Worm (Caenorhabditis elegans) whole organism, L4/young adult: Measurements from ENCODE around the gene F10C2.7.

ENCODE experiments used
- W03F9.2 ChIP-seq: fragments of 150-350 bp; optimal IDR thresholded peaks from 2 replicates; lab custom pipeline; 2014; ENCODE audit warnings: missing biosample characterization, missing genetic modification characterization
- dao-5 ChIP-seq: sonication (generic microtip); optimal IDR thresholded peaks from 2 replicates; lab custom pipeline; 2016; ENCODE audit warnings: missing genotype, missing genetic modification characterization, moderate library complexity, missing compliant biosample characterization
- him-1 ChIP-seq: sonication (generic microtip); optimal IDR thresholded peaks from 2 replicates; lab custom pipeline; 2016; ENCODE audit warnings: missing genotype, missing genetic modification reagents, missing genetic modification characterization, missing compliant biosample characterization

DNA sequence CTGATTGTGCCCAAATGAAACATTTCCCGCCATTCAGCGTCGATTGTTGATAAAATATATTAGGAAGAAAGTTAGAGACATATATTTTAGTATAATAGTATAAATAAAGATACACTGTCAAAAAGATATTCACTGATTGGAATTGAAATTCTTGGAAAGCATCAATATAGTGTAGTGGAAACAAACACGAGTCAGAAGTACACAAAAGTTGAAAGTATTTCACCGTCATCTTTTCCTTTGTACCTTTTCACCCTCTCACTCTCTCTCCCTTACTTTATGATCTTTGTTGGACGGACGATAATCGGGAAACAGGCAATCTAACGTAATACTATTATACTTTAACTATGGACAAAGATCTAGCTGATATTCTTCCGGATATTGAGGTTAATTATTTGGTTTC is 40.3 kb downstream of the F10C2.7 start, which contains the start of gene nhr-208:
- TF ChIP-seq him-1 (tag; lab: Kevin White, UChicago): no peak
- no peak for TF ChIP-seq dao-5 (tag; lab: Kevin White, UChicago)
- TF ChIP-seq W03F9.2: no peak
